Worm (Caenorhabditis elegans) whole organism, L1 larva: Measurements from ENCODE around the gene pxn-1.
A peak's percentile ranks its signal among the peaks of the same experiment; 100 is the strongest.

Experiments
- C04F5.9 ChIP-seq: sonication (generic microtip); optimal IDR thresholded peaks from 2 replicates; lab custom pipeline; 2016; ENCODE audit warnings: missing genetic modification characterization, missing compliant biosample characterization
- C16A3.4 ChIP-seq: fragments of 150-350 bp; optimal IDR thresholded peaks from 2 replicates; lab custom pipeline; 2014; ENCODE audit warnings: missing biosample characterization, missing genetic modification characterization
- aha-1 ChIP-seq: fragments of 150-350 bp; optimal IDR thresholded peaks from 2 replicates; lab custom pipeline; 2014; ENCODE audit warnings: missing biosample characterization, missing genetic modification characterization
- blmp-1 ChIP-seq: fragments of 150-350 bp; optimal IDR thresholded peaks from 2 replicates; lab custom pipeline; 2014; ENCODE audit warnings: missing biosample characterization, missing genetic modification characterization
- ceh-63 ChIP-seq: fragments of 200-800 bp; sonication (Bioruptor generic); optimal IDR thresholded peaks from 2 replicates; lab custom pipeline; 2018; ENCODE audit warnings: mild to moderate bottlenecking, missing genetic modification characterization, missing compliant biosample characterization
- ceh-82 ChIP-seq, 3 experiments: fragments of 150-350 bp in 1 of 3; sonication (generic microtip) in 2 of 3; optimal IDR thresholded peaks; 2 replicates each; lab custom pipeline; 2014 to 2017; ENCODE audit warnings: missing biosample characterization in 3 of 3, missing genetic modification characterization in 3 of 3
- ceh-88 ChIP-seq: fragments of 200-800 bp; sonication (Bioruptor generic); IDR thresholded peaks from 2 replicates; pipeline ENCODE4 v1.3.6; 2022; ENCODE audit warnings: missing genetic modification characterization, missing compliant biosample characterization
- ceh-90 ChIP-seq: sonication (generic microtip); optimal IDR thresholded peaks from 2 replicates; lab custom pipeline; 2016; ENCODE audit warnings: missing genetic modification characterization, missing compliant biosample characterization
- dpl-1 ChIP-seq, 3 experiments: fragments of 150-350 bp in 2 of 3; sonication (generic microtip) in 1 of 3; optimal IDR thresholded peaks; 2 replicates each; lab custom pipeline; 2014 to 2017; ENCODE audit warnings: missing biosample characterization in 3 of 3, missing genetic modification characterization in 3 of 3, missing genetic modification reagents in 3 of 3
- efl-3 ChIP-seq: fragments of 200-800 bp; sonication (Bioruptor generic); optimal IDR thresholded peaks from 2 replicates; lab custom pipeline; 2018; ENCODE audit warnings: mild to moderate bottlenecking, missing genetic modification characterization, missing compliant biosample characterization
- egl-13 ChIP-seq: sonication (generic microtip); optimal IDR thresholded peaks from 2 replicates; lab custom pipeline; 2016; ENCODE audit warnings: missing genotype, missing genetic modification reagents, missing genetic modification characterization, missing compliant biosample characterization
- egl-27 ChIP-seq, 2 experiments: fragments of 150-350 bp in 1 of 2; sonication (generic microtip); optimal IDR thresholded peaks; 3 replicates each; lab custom pipeline; 2017 to 2018; ENCODE audit warnings: missing biosample characterization in 2 of 2, missing genetic modification characterization in 2 of 2, missing genetic modification reagents in 2 of 2
- elt-2 ChIP-seq: sonication (generic microtip); optimal IDR thresholded peaks from 2 replicates; lab custom pipeline; 2016; ENCODE audit warnings: missing genetic modification characterization, mild to moderate bottlenecking, inconsistent platforms, missing compliant biosample characterization, missing genetic modification reagents
- elt-3 ChIP-seq, 6 experiments: fragments of 150-350 bp in 1 of 6; sonication (generic microtip); optimal IDR thresholded peaks; 2 replicates each; lab custom pipeline; 2017 to 2018; ENCODE audit warnings: missing biosample characterization in 6 of 6, missing genetic modification characterization in 6 of 6, inconsistent platforms in 1 of 6
- ets-5 ChIP-seq: fragments of 200-800 bp; sonication (Bioruptor generic); IDR thresholded peaks from 2 replicates; pipeline ENCODE4 v1.3.6; 2022; ENCODE audit warnings: missing genetic modification characterization, missing compliant biosample characterization
- fkh-4 ChIP-seq: sonication (generic microtip); optimal IDR thresholded peaks from 2 replicates; lab custom pipeline; 2016; ENCODE audit warnings: missing compliant biosample characterization, missing genetic modification characterization, borderline replicate concordance
- grh-1 ChIP-seq: fragments of 200-800 bp; sonication (Bioruptor generic); IDR thresholded peaks from 2 replicates; pipeline ENCODE4 v1.3.6; 2022; ENCODE audit warnings: missing genetic modification reagents, missing genetic modification characterization, missing compliant biosample characterization
- hlh-17 ChIP-seq: fragments of 200-800 bp; sonication (Bioruptor generic); optimal IDR thresholded peaks from 2 replicates; lab custom pipeline; 2018; ENCODE audit warnings: missing genetic modification characterization, mild to moderate bottlenecking, missing compliant biosample characterization, moderate library complexity, borderline replicate concordance
- hlh-4 ChIP-seq: sonication (generic microtip); optimal IDR thresholded peaks from 2 replicates; lab custom pipeline; 2016; ENCODE audit warnings: mild to moderate bottlenecking, missing genetic modification characterization, missing compliant biosample characterization
- irx-1 ChIP-seq: sonication (generic microtip); optimal IDR thresholded peaks from 2 replicates; lab custom pipeline; 2016; ENCODE audit warnings: missing genetic modification characterization, missing compliant biosample characterization
- lin-14 ChIP-seq: fragments of 200-800 bp; sonication (Bioruptor generic); optimal IDR thresholded peaks from 2 replicates; lab custom pipeline; 2018; ENCODE audit warnings: mild to moderate bottlenecking, missing genetic modification characterization, moderate library complexity, missing compliant biosample characterization
- lin-35 ChIP-seq, 2 experiments: fragments of 150-350 bp; optimal IDR thresholded peaks; 2 replicates each; lab custom pipeline; 2014; ENCODE audit warnings: missing biosample characterization in 2 of 2, missing genetic modification characterization in 2 of 2, missing genetic modification reagents in 2 of 2
- lin-39 ChIP-seq: fragments of 150-350 bp; optimal IDR thresholded peaks from 2 replicates; lab custom pipeline; 2014; ENCODE audit warnings: missing biosample characterization, missing genetic modification reagents, missing genetic modification characterization
- lsy-2 ChIP-seq, 2 experiments: fragments of 150-350 bp; optimal IDR thresholded peaks; 2 replicates each; lab custom pipeline; 2014; ENCODE audit warnings: missing biosample characterization in 2 of 2, missing genetic modification characterization in 2 of 2
- mep-1 ChIP-seq: fragments of 150-350 bp; optimal IDR thresholded peaks from 2 replicates; lab custom pipeline; 2014; ENCODE audit warnings: missing biosample characterization, missing genetic modification characterization
- nhr-20 ChIP-seq: sonication (generic microtip); optimal IDR thresholded peaks from 2 replicates; lab custom pipeline; 2016; ENCODE audit warnings: mild to moderate bottlenecking, missing genetic modification characterization, missing compliant biosample characterization
- nhr-237 ChIP-seq: fragments of 150-350 bp; optimal IDR thresholded peaks from 2 replicates; lab custom pipeline; 2014; ENCODE audit warnings: missing biosample characterization, missing genetic modification characterization
- nhr-76 ChIP-seq: sonication (generic microtip); optimal IDR thresholded peaks from 2 replicates; lab custom pipeline; 2017; ENCODE audit warnings: missing biosample characterization, missing genetic modification characterization
- nhr-84 ChIP-seq: sonication (generic microtip); optimal IDR thresholded peaks from 2 replicates; lab custom pipeline; 2017; ENCODE audit warnings: missing biosample characterization, missing genetic modification characterization
- nhr-85 ChIP-seq: sonication (generic microtip); peaks from one replicate; lab custom pipeline; 2016; ENCODE audit warnings: missing genetic modification characterization, inconsistent platforms, missing compliant biosample characterization
- nhr-90 ChIP-seq: sonication (generic microtip); optimal IDR thresholded peaks from 2 replicates; lab custom pipeline; 2016; ENCODE audit warnings: mild to moderate bottlenecking, missing genetic modification characterization, missing compliant biosample characterization; ENCODE audit not compliant: poor library complexity
- pax-3 ChIP-seq: fragments of 200-800 bp; sonication (Bioruptor generic); optimal IDR thresholded peaks from 2 replicates; lab custom pipeline; 2018; ENCODE audit warnings: mild to moderate bottlenecking, missing genetic modification characterization, moderate library complexity, missing compliant biosample characterization
- pqm-1 ChIP-seq: sonication (generic microtip); optimal IDR thresholded peaks from 3 replicates; lab custom pipeline; 2017; ENCODE audit warnings: missing biosample characterization, missing genetic modification characterization
- snpc-4 ChIP-seq: fragments of 150-350 bp; optimal IDR thresholded peaks from 2 replicates; lab custom pipeline; 2014; ENCODE audit warnings: missing biosample characterization, missing genetic modification characterization
- snu-23 ChIP-seq: sonication (generic microtip); optimal IDR thresholded peaks from 2 replicates; lab custom pipeline; 2016; ENCODE audit warnings: missing genetic modification characterization, missing compliant biosample characterization
- tbx-2 ChIP-seq: sonication (generic microtip); optimal IDR thresholded peaks from 2 replicates; lab custom pipeline; 2016; ENCODE audit warnings: missing genetic modification characterization, missing compliant biosample characterization
- vab-15 ChIP-seq: sonication (generic microtip); optimal IDR thresholded peaks from 2 replicates; lab custom pipeline; 2017; ENCODE audit warnings: missing genotype, mild to moderate bottlenecking, missing genetic modification characterization, missing compliant biosample characterization
- ztf-11 ChIP-seq, 2 experiments: sonication (generic microtip); optimal IDR thresholded peaks; 2 replicates each; lab custom pipeline; 2016 to 2017; ENCODE audit warnings: missing genetic modification characterization in 2 of 2, missing biosample characterization in 1 of 2, missing compliant biosample characterization in 1 of 2

Gene pxn-1

ce11 chrV:8449241-8449640 is 45.4 kb upstream of the pxn-1 start (continued):
- TF ChIP-seq nhr-84 (tag; lab: Kevin White, UChicago): no peak
- TF ChIP-seq vab-15 (tag; lab: Kevin White, UChicago): no peak
- TF ChIP-seq lin-14 (GFP tag; lab: Kevin White, UChicago): peak; percentile 65
- no peak for TF ChIP-seq snpc-4 (tag; lab: Kevin White, UChicago)
- TF ChIP-seq nhr-90 (tag; lab: Kevin White, UChicago): no peak
- no peak for TF ChIP-seq lin-35 (GFP tag; optimal IDR thresholded peaks at IDR 0.05; lab: Kevin White, UChicago)
- no peak for TF ChIP-seq mep-1 (tag; lab: Kevin White, UChicago)
- TF ChIP-seq ets-5 (GFP tag; lab: Robert Waterston, UW): no peak
- peak; percentile 6 for TF ChIP-seq nhr-20 (tag; lab: Kevin White, UChicago)
- TF ChIP-seq fkh-4 (tag; lab: Kevin White, UChicago): no peak
- TF ChIP-seq aha-1: no peak
- peak in 1 of 6 experiments; percentile 77 for TF ChIP-seq elt-3 (tag; optimal IDR thresholded peaks at IDR 0.05; lab: Kevin White, UChicago)
- TF ChIP-seq pax-3: no peak
- TF ChIP-seq ztf-11 (tag; optimal IDR thresholded peaks at IDR 0.05; lab: Kevin White, UChicago): no peak
- no peak for TF ChIP-seq C16A3.4 (tag; lab: Kevin White, UChicago)
- TF ChIP-seq hlh-17 (GFP tag; lab: Kevin White, UChicago): no peak

ce11 chrV:8450690-8451089 is 44.0 kb upstream of the pxn-1 start:
- TF ChIP-seq vab-15 (tag; lab: Kevin White, UChicago) (no peak), blmp-1 (tag; lab: Kevin White, UChicago) (no peak), lin-39 (no peak), C04F5.9 (tag; lab: Kevin White, UChicago) (no peak), elt-3 (tag; optimal IDR thresholded peaks at IDR 0.05; lab: Kevin White, UChicago) (no peak), lin-14 (GFP tag; lab: Kevin White, UChicago) (peak; percentile 46)

ce11 chrV:8454995-8455446 is 39.7 kb upstream of the pxn-1 start, which contains the start of gene T23B12.11:
TSS of gene T23B12.11 (plus strand) at chrV:8455396.
- TF ChIP-seq lin-14 (GFP tag; lab: Kevin White, UChicago): peak; percentile 72
- peak; percentile 40 for TF ChIP-seq snu-23 (GFP tag; lab: Kevin White, UChicago)
- peak; percentile 93 for TF ChIP-seq nhr-85 (tag; lab: Kevin White, UChicago)
- TF ChIP-seq irx-1 (tag; lab: Kevin White, UChicago): peak; percentile 21
- peak; percentile 43 for TF ChIP-seq nhr-20 (tag; lab: Kevin White, UChicago)
- TF ChIP-seq blmp-1 (tag; lab: Kevin White, UChicago): peak; percentile 20
- TF ChIP-seq ceh-90 (tag; lab: Kevin White, UChicago): no peak
- TF ChIP-seq mep-1 (tag; lab: Kevin White, UChicago): peak; percentile 18
- peak; percentile 10 for TF ChIP-seq tbx-2 (tag; lab: Kevin White, UChicago)
- no peak for TF ChIP-seq hlh-17 (GFP tag; lab: Kevin White, UChicago)
- no peak for TF ChIP-seq ceh-63 (GFP tag; lab: Kevin White, UChicago)

ce11 chrV:8460306-8460705 is 34.4 kb upstream of the pxn-1 start, which contains the start of gene T23B12.6:
TSS of gene T23B12.6 (minus strand) at chrV:8460419.
- TF ChIP-seq dpl-1 (GFP tag; optimal IDR thresholded peaks at IDR 0.05; lab: Kevin White, UChicago): no peak
- TF ChIP-seq nhr-237: no peak
- no peak for TF ChIP-seq ceh-88
- peak; percentile 25 for TF ChIP-seq elt-2
- no peak for TF ChIP-seq elt-3 (tag; optimal IDR thresholded peaks at IDR 0.05; lab: Kevin White, UChicago)
- TF ChIP-seq aha-1: no peak
- TF ChIP-seq egl-13 (tag; lab: Kevin White, UChicago): no peak

ce11 chrV:8460800-8461199 is 33.9 kb upstream of the pxn-1 start:
- TF ChIP-seq hlh-17 (GFP tag; lab: Kevin White, UChicago) (no peak), grh-1 (no peak), lin-14 (GFP tag; lab: Kevin White, UChicago) (peak; percentile 53), lsy-2 (tag; optimal IDR thresholded peaks at IDR 0.05; lab: Kevin White, UChicago) (peak in 1 of 2 experiments; percentile 29), hlh-4 (no peak), nhr-76 (tag; lab: Kevin White, UChicago) (no peak), nhr-85 (tag; lab: Kevin White, UChicago) (peak; percentile 53), blmp-1 (tag; lab: Kevin White, UChicago) (peak; percentile 82), mep-1 (tag; lab: Kevin White, UChicago) (peak; percentile 29), ceh-82 (tag; optimal IDR thresholded peaks at IDR 0.05; lab: Kevin White, UChicago) (peak in 1 of 3 experiments; percentile 9), egl-27 (tag; optimal IDR thresholded peaks at IDR 0.05; lab: Kevin White, UChicago) (no peak), pqm-1 (tag; lab: Kevin White, UChicago) (no peak), efl-3 (GFP tag; lab: Kevin White, UChicago) (no peak)
